Worm (Caenorhabditis elegans) whole organism, L1 larva: ENCODE measurements around the gene cwp-1.

Experiments used
- C16A3.4 ChIP-seq: fragments of 150-350 bp; optimal IDR thresholded peaks from 2 replicates; lab custom pipeline; 2014; ENCODE audit warnings: missing biosample characterization, missing genetic modification characterization
- C34B4.2 ChIP-seq: sonication (generic microtip); optimal IDR thresholded peaks from 2 replicates; lab custom pipeline; 2017; ENCODE audit warnings: mild to moderate bottlenecking, missing genetic modification characterization, missing compliant biosample characterization
- F16B12.6 ChIP-seq: fragments of 150-350 bp; optimal IDR thresholded peaks from 2 replicates; lab custom pipeline; 2014; ENCODE audit warnings: missing biosample characterization, missing genetic modification characterization
- Y116A8C.19 ChIP-seq: sonication (generic microtip); optimal IDR thresholded peaks from 2 replicates; lab custom pipeline; 2016; ENCODE audit warnings: missing compliant biosample characterization, missing genetic modification characterization, borderline replicate concordance
- aha-1 ChIP-seq: fragments of 150-350 bp; optimal IDR thresholded peaks from 2 replicates; lab custom pipeline; 2014; ENCODE audit warnings: missing biosample characterization, missing genetic modification characterization
- aly-2 ChIP-seq: fragments of 150-350 bp; optimal IDR thresholded peaks from 2 replicates; lab custom pipeline; 2014; ENCODE audit warnings: missing biosample characterization, missing genetic modification characterization
- ama-1 ChIP-seq: fragments of 150-350 bp; optimal IDR thresholded peaks from 2 replicates; lab custom pipeline; 2014
- ceh-63 ChIP-seq: fragments of 200-800 bp; sonication (Bioruptor generic); optimal IDR thresholded peaks from 2 replicates; lab custom pipeline; 2018; ENCODE audit warnings: mild to moderate bottlenecking, missing genetic modification characterization, missing compliant biosample characterization
- ceh-8 ChIP-seq: fragments of 200-800 bp; sonication (Bioruptor generic); optimal IDR thresholded peaks from 2 replicates; lab custom pipeline; 2018; ENCODE audit warnings: mild to moderate bottlenecking, missing genetic modification characterization, moderate library complexity, missing compliant biosample characterization
- ceh-90 ChIP-seq: sonication (generic microtip); optimal IDR thresholded peaks from 2 replicates; lab custom pipeline; 2016; ENCODE audit warnings: missing genetic modification characterization, missing compliant biosample characterization
- ces-1 ChIP-seq: fragments of 150-350 bp; optimal IDR thresholded peaks from 2 replicates; lab custom pipeline; 2014; ENCODE audit warnings: missing biosample characterization, missing genetic modification reagents, missing genetic modification characterization
- dpl-1 ChIP-seq, 3 experiments: fragments of 150-350 bp in 2 of 3; sonication (generic microtip) in 1 of 3; optimal IDR thresholded peaks; 2 replicates each; lab custom pipeline; 2014 to 2017; ENCODE audit warnings: missing biosample characterization in 3 of 3, missing genetic modification characterization in 3 of 3, missing genetic modification reagents in 3 of 3
- dsc-1 ChIP-seq: sonication (generic microtip); optimal IDR thresholded peaks from 2 replicates; lab custom pipeline; 2016; ENCODE audit warnings: mild to moderate bottlenecking, missing genetic modification characterization, missing compliant biosample characterization
- efl-3 ChIP-seq: fragments of 200-800 bp; sonication (Bioruptor generic); optimal IDR thresholded peaks from 2 replicates; lab custom pipeline; 2018; ENCODE audit warnings: mild to moderate bottlenecking, missing genetic modification characterization, missing compliant biosample characterization
- egl-13 ChIP-seq: sonication (generic microtip); optimal IDR thresholded peaks from 2 replicates; lab custom pipeline; 2016; ENCODE audit warnings: missing genotype, missing genetic modification reagents, missing genetic modification characterization, missing compliant biosample characterization
- egl-27 ChIP-seq, 2 experiments: fragments of 150-350 bp in 1 of 2; sonication (generic microtip); optimal IDR thresholded peaks; 3 replicates each; lab custom pipeline; 2017 to 2018; ENCODE audit warnings: missing biosample characterization in 2 of 2, missing genetic modification characterization in 2 of 2, missing genetic modification reagents in 2 of 2
- elt-2 ChIP-seq: sonication (generic microtip); optimal IDR thresholded peaks from 2 replicates; lab custom pipeline; 2016; ENCODE audit warnings: missing genetic modification characterization, mild to moderate bottlenecking, inconsistent platforms, missing compliant biosample characterization, missing genetic modification reagents
- elt-3 ChIP-seq, 6 experiments: fragments of 150-350 bp in 1 of 6; sonication (generic microtip); optimal IDR thresholded peaks; 2 replicates each; lab custom pipeline; 2017 to 2018; ENCODE audit warnings: missing biosample characterization in 6 of 6, missing genetic modification characterization in 6 of 6, inconsistent platforms in 1 of 6
- ets-5 ChIP-seq: fragments of 200-800 bp; sonication (Bioruptor generic); IDR thresholded peaks from 2 replicates; pipeline ENCODE4 v1.3.6; 2022; ENCODE audit warnings: missing genetic modification characterization, missing compliant biosample characterization
- fkh-10 ChIP-seq: sonication (generic microtip); optimal IDR thresholded peaks from 2 replicates; lab custom pipeline; 2017; ENCODE audit warnings: missing biosample characterization, missing genetic modification reagents, missing genetic modification characterization
- fkh-4 ChIP-seq: sonication (generic microtip); optimal IDR thresholded peaks from 2 replicates; lab custom pipeline; 2016; ENCODE audit warnings: missing compliant biosample characterization, missing genetic modification characterization, borderline replicate concordance
- fkh-8 ChIP-seq: sonication (generic microtip); optimal IDR thresholded peaks from 2 replicates; lab custom pipeline; 2016; ENCODE audit warnings: mild to moderate bottlenecking, missing genetic modification characterization, missing compliant biosample characterization
- grh-1 ChIP-seq: fragments of 200-800 bp; sonication (Bioruptor generic); IDR thresholded peaks from 2 replicates; pipeline ENCODE4 v1.3.6; 2022; ENCODE audit warnings: missing genetic modification reagents, missing genetic modification characterization, missing compliant biosample characterization
- hlh-4 ChIP-seq: sonication (generic microtip); optimal IDR thresholded peaks from 2 replicates; lab custom pipeline; 2016; ENCODE audit warnings: mild to moderate bottlenecking, missing genetic modification characterization, missing compliant biosample characterization
- irx-1 ChIP-seq: sonication (generic microtip); optimal IDR thresholded peaks from 2 replicates; lab custom pipeline; 2016; ENCODE audit warnings: missing genetic modification characterization, missing compliant biosample characterization
- isw-1 ChIP-seq: fragments of 200-800 bp; sonication (Bioruptor generic); IDR thresholded peaks from 2 replicates; pipeline ENCODE4 v1.3.6; 2022; ENCODE audit warnings: missing genetic modification characterization, missing compliant biosample characterization
- jun-1 ChIP-seq: fragments of 150-350 bp; optimal IDR thresholded peaks from 2 replicates; lab custom pipeline; 2014; ENCODE audit warnings: missing biosample characterization, missing genetic modification reagents, missing genetic modification characterization
- lin-13 ChIP-seq: fragments of 150-350 bp; optimal IDR thresholded peaks from 2 replicates; lab custom pipeline; 2014; ENCODE audit warnings: missing biosample characterization, missing genetic modification reagents, missing genetic modification characterization
- lin-15B ChIP-seq: fragments of 150-350 bp; sonication (generic microtip); optimal IDR thresholded peaks from 3 replicates; lab custom pipeline; 2014; ENCODE audit warnings: missing biosample characterization, missing genetic modification characterization
- lin-39 ChIP-seq: fragments of 150-350 bp; optimal IDR thresholded peaks from 2 replicates; lab custom pipeline; 2014; ENCODE audit warnings: missing biosample characterization, missing genetic modification reagents, missing genetic modification characterization
- lir-3 ChIP-seq: sonication (generic microtip); optimal IDR thresholded peaks from 2 replicates; lab custom pipeline; 2016; ENCODE audit warnings: mild to moderate bottlenecking, missing genetic modification characterization, moderate library complexity, missing compliant biosample characterization; ENCODE audit not compliant: poor library complexity
- mep-1 ChIP-seq: fragments of 150-350 bp; optimal IDR thresholded peaks from 2 replicates; lab custom pipeline; 2014; ENCODE audit warnings: missing biosample characterization, missing genetic modification characterization
- nhr-11 ChIP-seq: fragments of 150-350 bp; optimal IDR thresholded peaks from 2 replicates; lab custom pipeline; 2014; ENCODE audit warnings: missing biosample characterization, missing genetic modification characterization
- nhr-20 ChIP-seq: sonication (generic microtip); optimal IDR thresholded peaks from 2 replicates; lab custom pipeline; 2016; ENCODE audit warnings: mild to moderate bottlenecking, missing genetic modification characterization, missing compliant biosample characterization
- nhr-237 ChIP-seq: fragments of 150-350 bp; optimal IDR thresholded peaks from 2 replicates; lab custom pipeline; 2014; ENCODE audit warnings: missing biosample characterization, missing genetic modification characterization
- nhr-71 ChIP-seq: sonication (generic microtip); optimal IDR thresholded peaks from 2 replicates; lab custom pipeline; 2016; ENCODE audit warnings: mild to moderate bottlenecking, missing genetic modification characterization, moderate library complexity, missing compliant biosample characterization
- nhr-76 ChIP-seq: sonication (generic microtip); optimal IDR thresholded peaks from 2 replicates; lab custom pipeline; 2017; ENCODE audit warnings: missing biosample characterization, missing genetic modification characterization
- nhr-84 ChIP-seq: sonication (generic microtip); optimal IDR thresholded peaks from 2 replicates; lab custom pipeline; 2017; ENCODE audit warnings: missing biosample characterization, missing genetic modification characterization
- pax-3 ChIP-seq: fragments of 200-800 bp; sonication (Bioruptor generic); optimal IDR thresholded peaks from 2 replicates; lab custom pipeline; 2018; ENCODE audit warnings: mild to moderate bottlenecking, missing genetic modification characterization, moderate library complexity, missing compliant biosample characterization
- snu-23 ChIP-seq: sonication (generic microtip); optimal IDR thresholded peaks from 2 replicates; lab custom pipeline; 2016; ENCODE audit warnings: missing genetic modification characterization, missing compliant biosample characterization
- sox-4 ChIP-seq: sonication (generic microtip); optimal IDR thresholded peaks from 2 replicates; lab custom pipeline; 2016; ENCODE audit warnings: missing genetic modification characterization, missing compliant biosample characterization
- sptf-1 ChIP-seq: fragments of 150-350 bp; optimal IDR thresholded peaks from 2 replicates; lab custom pipeline; 2014; ENCODE audit warnings: missing biosample characterization, missing genetic modification characterization
- sup-37 ChIP-seq: fragments of 200-800 bp; sonication (Bioruptor generic); optimal IDR thresholded peaks from 2 replicates; lab custom pipeline; 2018; ENCODE audit warnings: mild to moderate bottlenecking, missing genetic modification characterization, missing compliant biosample characterization
- swsn-7 ChIP-seq: sonication (generic microtip); optimal IDR thresholded peaks from 2 replicates; lab custom pipeline; 2016; ENCODE audit warnings: missing genetic modification characterization, missing compliant biosample characterization
- tbx-2 ChIP-seq: sonication (generic microtip); optimal IDR thresholded peaks from 2 replicates; lab custom pipeline; 2016; ENCODE audit warnings: missing genetic modification characterization, missing compliant biosample characterization
- unc-130 ChIP-seq: fragments of 150-350 bp; optimal IDR thresholded peaks from 2 replicates; lab custom pipeline; 2017; ENCODE audit warnings: missing biosample characterization, missing genetic modification characterization, inconsistent platforms
- vab-15 ChIP-seq: sonication (generic microtip); optimal IDR thresholded peaks from 2 replicates; lab custom pipeline; 2017; ENCODE audit warnings: missing genotype, mild to moderate bottlenecking, missing genetic modification characterization, missing compliant biosample characterization
- xbp-1 ChIP-seq: sonication (generic microtip); optimal IDR thresholded peaks from 2 replicates; lab custom pipeline; 2016; ENCODE audit warnings: missing genetic modification characterization, missing compliant biosample characterization
- zag-1 ChIP-seq: fragments of 150-350 bp; optimal IDR thresholded peaks from 2 replicates; lab custom pipeline; 2014; ENCODE audit warnings: missing biosample characterization, missing genetic modification characterization
- zip-4 ChIP-seq: fragments of 200-800 bp; sonication (Bioruptor generic); optimal IDR thresholded peaks from 2 replicates; lab custom pipeline; 2018; ENCODE audit warnings: mild to moderate bottlenecking, missing genetic modification characterization, moderate library complexity, missing compliant biosample characterization
- ztf-11 ChIP-seq, 2 experiments: sonication (generic microtip); optimal IDR thresholded peaks; 2 replicates each; lab custom pipeline; 2016 to 2017; ENCODE audit warnings: missing genetic modification characterization in 2 of 2, missing biosample characterization in 1 of 2, missing compliant biosample characterization in 1 of 2
- ztf-4 ChIP-seq: fragments of 150-350 bp; optimal IDR thresholded peaks from 2 replicates; lab custom pipeline; 2014; ENCODE audit warnings: missing biosample characterization, missing genetic modification characterization

The cwp-1 gene

ce11 chrV:4826710-4827380, 14.2 kb downstream of the cwp-1 start, which contains the start of the genes hsp-6 and C37H5.5 (continued):
- TF ChIP-seq lin-13 (GFP tag; lab: Kevin White, UChicago) (peak; percentile 72), hlh-4 (tag; lab: Kevin White, UChicago) (no peak), sup-37 (no peak), zip-4 (GFP tag; lab: Kevin White, UChicago) (peak; percentile 31), lir-3 (tag; lab: Kevin White, UChicago) (no peak), ceh-63 (GFP tag; lab: Kevin White, UChicago) (no peak), lin-39 (peak; percentile 20), ztf-4 (tag; lab: Kevin White, UChicago) (peak; percentile 56), ama-1 (lab: Kevin White, UChicago) (peak; percentile 19), pax-3 (tag; lab: Kevin White, UChicago) (peak; percentile 56), nhr-20 (peak; percentile 88), aly-2 (tag; lab: Kevin White, UChicago) (peak; percentile 68), ztf-11 (tag; optimal IDR thresholded peaks at IDR 0.05; lab: Kevin White, UChicago) (no peak), ces-1 (no peak), jun-1 (tag; lab: Kevin White, UChicago) (peak; percentile 27), sptf-1 (tag; lab: Kevin White, UChicago) (no peak), lin-15B (tag; lab: Kevin White, UChicago) (peak; percentile 78), nhr-11 (tag; lab: Kevin White, UChicago) (no peak), swsn-7 (peak; percentile 79), grh-1 (GFP tag; lab: Robert Waterston, UW) (peak; percentile 69), nhr-84 (tag; lab: Kevin White, UChicago) (no peak), mep-1 (peak; percentile 83), sox-4 (peak; percentile 40), F16B12.6 (tag; lab: Kevin White, UChicago) (peak; percentile 21), egl-27 (tag; optimal IDR thresholded peaks at IDR 0.05; lab: Kevin White, UChicago) (no peak), nhr-237 (tag; lab: Kevin White, UChicago) (peak; percentile 25), zag-1 (tag; lab: Kevin White, UChicago) (no peak), snu-23 (GFP tag; lab: Kevin White, UChicago) (peak; percentile 92), elt-2 (peak; percentile 14), nhr-71 (tag; lab: Kevin White, UChicago) (peak; percentile 91), vab-15 (no peak), dsc-1 (tag; lab: Kevin White, UChicago) (peak; percentile 42), Y116A8C.19 (tag; lab: Kevin White, UChicago) (no peak), ceh-90 (no peak), fkh-8 (tag; lab: Kevin White, UChicago) (peak; percentile 78), fkh-10 (GFP tag; lab: Kevin White, UChicago) (no peak), isw-1 (GFP tag; lab: Robert Waterston, UW) (peak; percentile 84), fkh-4 (tag; lab: Kevin White, UChicago) (no peak), C16A3.4 (peak; percentile 87), irx-1 (tag; lab: Kevin White, UChicago) (peak; percentile 55), aha-1 (tag; lab: Kevin White, UChicago) (no peak), egl-13 (tag; lab: Kevin White, UChicago) (peak; percentile 53), dpl-1 (GFP tag; optimal IDR thresholded peaks at IDR 0.05; lab: Kevin White, UChicago) (peak; percentile 59 to 77 (median 74)), nhr-76 (no peak), ceh-8 (GFP tag; lab: Kevin White, UChicago) (no peak), efl-3 (GFP tag; lab: Kevin White, UChicago) (no peak), C34B4.2 (tag; lab: Kevin White, UChicago) (no peak), elt-3 (tag; optimal IDR thresholded peaks at IDR 0.05; lab: Kevin White, UChicago) (peak in 2 of 6 experiments; percentile 23 to 82), ets-5 (GFP tag; lab: Robert Waterston, UW) (no peak), tbx-2 (tag; lab: Kevin White, UChicago) (peak; percentile 79), unc-130 (peak; percentile 75), xbp-1 (peak; percentile 72)
